Fruit fly (Drosophila melanogaster) whole organism, wandering third instar larva: ENCODE results near the gene ergic53.
A peak's percentile ranks its signal among the peaks of the same experiment; 100 is the strongest.

Experiments used
- Abd-B ChIP-seq: fragments of >200 bp; optimal IDR thresholded peaks from 2 replicates; lab custom pipeline; 2017; ENCODE audit warnings: missing biosample characterization, missing genetic modification characterization
- CG32264 ChIP-seq: fragments of 200-800 bp; sonication (Bioruptor generic); optimal IDR thresholded peaks from 2 replicates; lab custom pipeline; 2016; ENCODE audit warnings: missing biosample characterization, missing genetic modification characterization
- CG9705 ChIP-seq: fragments of 200-800 bp; sonication (Bioruptor generic); optimal IDR thresholded peaks from 2 replicates; lab custom pipeline; 2018; ENCODE audit warnings: missing biosample characterization, mild to moderate bottlenecking, missing genetic modification characterization
- CrebA ChIP-seq: fragments of 200-800 bp; sonication (Bioruptor generic); optimal IDR thresholded peaks from 2 replicates; lab custom pipeline; 2016; ENCODE audit warnings: missing biosample characterization, mild to moderate bottlenecking, missing genetic modification characterization, borderline replicate concordance
- Dfd ChIP-seq: fragments of >200 bp; optimal IDR thresholded peaks from 2 replicates; lab custom pipeline; 2017; ENCODE audit warnings: missing biosample characterization, missing genetic modification characterization
- Dif ChIP-seq: fragments of 200-275, 200-300 bp; sonication (Bioruptor generic); optimal IDR thresholded peaks from 2 replicates; lab custom pipeline; 2018; ENCODE audit warnings: missing biosample characterization, missing genetic modification characterization; ENCODE audit not compliant: partially characterized antibody
- GATAd ChIP-seq: sonication (Bioruptor generic); optimal IDR thresholded peaks from 2 replicates; lab custom pipeline; 2016; ENCODE audit warnings: missing biosample characterization, missing genetic modification characterization
- HLH106 ChIP-seq: fragments of 200-800 bp; optimal IDR thresholded peaks from 3 replicates; lab custom pipeline; 2019; ENCODE audit warnings: missing biosample characterization, mild to moderate bottlenecking, missing genetic modification characterization, moderate library complexity
- Hnf4 ChIP-seq: fragments of 200-800 bp; sonication (Bioruptor generic); optimal IDR thresholded peaks from 2 replicates; lab custom pipeline; 2016; ENCODE audit warnings: missing biosample characterization, mild to moderate bottlenecking, missing genetic modification characterization
- Hr78 ChIP-seq: fragments of >200 bp; optimal IDR thresholded peaks from 2 replicates; lab custom pipeline; 2017; ENCODE audit warnings: missing biosample characterization, missing genetic modification characterization
- Hr83 ChIP-seq: fragments of 200-300 bp; sonication (Bioruptor generic); optimal IDR thresholded peaks from 2 replicates; lab custom pipeline; 2016; ENCODE audit warnings: missing biosample characterization, mild to moderate bottlenecking, missing genetic modification characterization, moderate library complexity; ENCODE audit not compliant: poor library complexity, severe bottlenecking
- Jra ChIP-seq: sonication (Bioruptor generic); optimal IDR thresholded peaks from 2 replicates; lab custom pipeline; 2016; ENCODE audit warnings: missing biosample characterization, missing genetic modification characterization
- Mio ChIP-seq: sonication (Bioruptor generic); optimal IDR thresholded peaks from 2 replicates; lab custom pipeline; 2016; ENCODE audit warnings: missing biosample characterization, missing genetic modification characterization
- Myc ChIP-seq: fragments of >200 bp; optimal IDR thresholded peaks from 2 replicates; lab custom pipeline; 2017
- N ChIP-seq: fragments of >200 bp; optimal IDR thresholded peaks from 2 replicates; lab custom pipeline; 2018; ENCODE audit warnings: missing biosample characterization, missing external identifiers, missing genetic modification characterization
- OdsH ChIP-seq: fragments of 200-800 bp; sonication (Bioruptor generic); optimal IDR thresholded peaks from 2 replicates; lab custom pipeline; 2016; ENCODE audit warnings: missing biosample characterization, mild to moderate bottlenecking, missing genetic modification characterization
- Rel ChIP-seq, 2 experiments: fragments of 200-800 bp; sonication (Bioruptor generic) in 1 of 2; optimal IDR thresholded peaks; 2 replicates in 1 of 2; 3 replicates in 1 of 2; lab custom pipeline; 2016 to 2019; ENCODE audit warnings: mild to moderate bottlenecking in 2 of 2, missing biosample characterization in 2 of 2, missing genetic modification characterization in 2 of 2, moderate library complexity in 1 of 2
- Sp1 ChIP-seq: fragments of 200-800 bp; sonication (Bioruptor generic); optimal IDR thresholded peaks from 3 replicates; lab custom pipeline; 2019; ENCODE audit warnings: missing biosample characterization, mild to moderate bottlenecking, missing genetic modification characterization, moderate library complexity
- Vsx2 ChIP-seq: fragments of 200-300, 225-300 bp; sonication (Bioruptor generic); optimal IDR thresholded peaks from 2 replicates; lab custom pipeline; 2018; ENCODE audit warnings: missing biosample characterization, missing genetic modification characterization; ENCODE audit not compliant: partially characterized antibody
- br ChIP-seq: fragments of 200-800 bp; sonication (Bioruptor generic); optimal IDR thresholded peaks from 2 replicates; lab custom pipeline; 2016; ENCODE audit warnings: missing biosample characterization, missing genetic modification characterization
- brk ChIP-seq: fragments of 200-800 bp; sonication (Bioruptor generic); optimal IDR thresholded peaks from 2 replicates; lab custom pipeline; 2016; ENCODE audit warnings: missing biosample characterization, mild to moderate bottlenecking, missing genetic modification characterization
- dl ChIP-seq, 2 experiments: fragments of 175-275, 200-275 bp in 1 of 2; fragments of 200-275 bp in 1 of 2; sonication (Bioruptor generic); optimal IDR thresholded peaks; lab custom pipeline; 2018; ENCODE audit warnings: mild to moderate bottlenecking in 2 of 2, missing biosample characterization in 2 of 2, missing genetic modification characterization in 2 of 2, moderate library complexity in 2 of 2; ENCODE audit not compliant: partially characterized antibody in 2 of 2, insufficient read depth in 1 of 2
- dmrt93B ChIP-seq: fragments of 200-800 bp; sonication (Bioruptor generic); optimal IDR thresholded peaks from 2 replicates; lab custom pipeline; 2018; ENCODE audit warnings: missing biosample characterization, mild to moderate bottlenecking, missing genetic modification characterization
- dsf ChIP-seq: sonication (Bioruptor generic); optimal IDR thresholded peaks from 2 replicates; lab custom pipeline; 2016; ENCODE audit warnings: missing biosample characterization, missing genetic modification characterization, borderline replicate concordance
- ey ChIP-seq: fragments of 200-800 bp; sonication (Bioruptor generic); optimal IDR thresholded peaks from 2 replicates; lab custom pipeline; 2016; ENCODE audit warnings: missing biosample characterization, missing genetic modification characterization
- foxo ChIP-seq, 2 experiments: fragments of 200-800 bp; sonication (Bioruptor generic); optimal IDR thresholded peaks; 2 replicates in 1 of 2; 3 replicates in 1 of 2; lab custom pipeline; 2016 to 2017; ENCODE audit warnings: missing biosample characterization in 2 of 2, missing genetic modification characterization in 2 of 2
- fru ChIP-seq: fragments of 200-800 bp; sonication (Bioruptor generic); optimal IDR thresholded peaks from 3 replicates; lab custom pipeline; 2016; ENCODE audit warnings: missing biosample characterization, mild to moderate bottlenecking, missing genetic modification characterization
- h ChIP-seq: fragments of 200-800 bp; sonication (Bioruptor generic); optimal IDR thresholded peaks from 3 replicates; lab custom pipeline; 2016; ENCODE audit warnings: missing biosample characterization, mild to moderate bottlenecking, missing genetic modification characterization
- jim ChIP-seq: fragments of 175-275, 200-325 bp; sonication (Bioruptor generic); optimal IDR thresholded peaks from 2 replicates; lab custom pipeline; 2016; ENCODE audit warnings: missing biosample characterization, mild to moderate bottlenecking, missing genetic modification characterization
- lola ChIP-seq: fragments of >200 bp; optimal IDR thresholded peaks from 2 replicates; lab custom pipeline; 2017; ENCODE audit warnings: missing biosample characterization, missing genetic modification characterization
- psq ChIP-seq: fragments of 200-800 bp; sonication (Bioruptor generic); optimal IDR thresholded peaks from 3 replicates; lab custom pipeline; 2017; ENCODE audit warnings: missing biosample characterization, mild to moderate bottlenecking, missing genetic modification characterization, moderate library complexity
- rgr ChIP-seq: fragments of 200-800 bp; sonication (Bioruptor generic); optimal IDR thresholded peaks from 3 replicates; lab custom pipeline; 2016; ENCODE audit warnings: missing biosample characterization, mild to moderate bottlenecking, missing genetic modification characterization
- sage ChIP-seq: fragments of 200-800 bp; sonication (Bioruptor generic); optimal IDR thresholded peaks from 2 replicates; lab custom pipeline; 2016; ENCODE audit warnings: missing biosample characterization, mild to moderate bottlenecking, missing genetic modification characterization
- sv ChIP-seq: fragments of 200-800 bp; sonication (Bioruptor generic); optimal IDR thresholded peaks from 3 replicates; lab custom pipeline; 2016; ENCODE audit warnings: missing biosample characterization, missing genetic modification characterization
- tai ChIP-seq: sonication (Bioruptor generic); optimal IDR thresholded peaks from 2 replicates; lab custom pipeline; 2016; ENCODE audit warnings: missing biosample characterization, missing genetic modification characterization
- woc ChIP-seq: sonication (Bioruptor generic); optimal IDR thresholded peaks from 2 replicates; lab custom pipeline; 2016; ENCODE audit warnings: missing biosample characterization, mild to moderate bottlenecking, missing genetic modification characterization

The ergic53 gene

DNA sequence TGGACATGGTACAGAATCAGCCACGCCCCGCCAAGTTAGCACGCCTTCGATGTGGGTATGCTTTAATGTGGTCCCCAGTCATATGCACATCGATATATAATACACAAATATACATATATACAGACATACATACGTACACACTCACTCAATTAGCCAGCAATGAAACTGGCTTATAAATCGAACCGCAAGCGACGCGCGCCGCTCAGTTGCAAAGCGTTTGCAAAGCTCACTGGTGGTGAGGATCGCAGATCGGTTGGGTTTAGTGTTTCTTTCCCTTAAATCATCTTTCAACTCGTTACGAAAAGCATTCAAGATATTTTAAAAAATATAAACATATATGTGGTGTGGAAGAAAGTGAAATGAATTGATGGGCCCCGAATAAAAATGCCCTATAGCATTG lies 6.2 kb upstream of the ergic53 start:
- no peak for TF ChIP-seq Abd-B
- TF ChIP-seq lola (GFP tag; lab: Kevin White, UChicago): no peak
- peak; percentile 30 for TF ChIP-seq sage (GFP tag; lab: Kevin White, UChicago)
- TF ChIP-seq Rel (GFP tag; optimal IDR thresholded peaks at IDR 0.05; lab: Kevin White, UChicago): no peak
- TF ChIP-seq Rel (tag; optimal IDR thresholded peaks at IDR 0.05; lab: Kevin White, UChicago): peak; percentile 14
- no peak for TF ChIP-seq Mio (GFP tag; lab: Kevin White, UChicago)
- no peak for TF ChIP-seq Hr83 (GFP tag; lab: Kevin White, UChicago)
- TF ChIP-seq fru (GFP tag; lab: Kevin White, UChicago): no peak
- no peak for TF ChIP-seq tai
- TF ChIP-seq foxo (GFP tag; optimal IDR thresholded peaks at IDR 0.05; lab: Kevin White, UChicago): no peak
- TF ChIP-seq dsf (GFP tag; lab: Kevin White, UChicago): no peak
- TF ChIP-seq ey (GFP tag; lab: Kevin White, UChicago): peak; percentile 25
- TF ChIP-seq Sp1: no peak
- peak; percentile 54 for TF ChIP-seq h
- TF ChIP-seq woc (GFP tag; lab: Kevin White, UChicago): no peak
- TF ChIP-seq jim: no peak
- no peak for TF ChIP-seq Hr78 (GFP tag; lab: Kevin White, UChicago)
- TF ChIP-seq N (GFP tag; lab: Kevin White, UChicago): no peak
- TF ChIP-seq CrebA (GFP tag; lab: Kevin White, UChicago): no peak
- TF ChIP-seq rgr: no peak
- no peak for TF ChIP-seq br (GFP tag; lab: Kevin White, UChicago)
- TF ChIP-seq Dfd: no peak
- no peak for TF ChIP-seq CG9705 (GFP tag; lab: Kevin White, UChicago)
- TF ChIP-seq OdsH (GFP tag; lab: Kevin White, UChicago): no peak
- TF ChIP-seq Myc: no peak
- no peak for TF ChIP-seq Hnf4 (GFP tag; lab: Kevin White, UChicago)
- no peak for TF ChIP-seq sv (GFP tag; lab: Kevin White, UChicago)
- peak; percentile 9 for TF ChIP-seq HLH106 (tag; lab: Kevin White, UChicago)
- no peak for TF ChIP-seq Vsx2 (GFP tag; lab: Kevin White, UChicago)
- no peak for TF ChIP-seq CG32264 (GFP tag; lab: Kevin White, UChicago)
- TF ChIP-seq brk (GFP tag; lab: Kevin White, UChicago): no peak
- TF ChIP-seq dmrt93B (GFP tag; lab: Kevin White, UChicago): no peak
- TF ChIP-seq Dif (GFP tag; lab: Kevin White, UChicago): no peak

DNA sequence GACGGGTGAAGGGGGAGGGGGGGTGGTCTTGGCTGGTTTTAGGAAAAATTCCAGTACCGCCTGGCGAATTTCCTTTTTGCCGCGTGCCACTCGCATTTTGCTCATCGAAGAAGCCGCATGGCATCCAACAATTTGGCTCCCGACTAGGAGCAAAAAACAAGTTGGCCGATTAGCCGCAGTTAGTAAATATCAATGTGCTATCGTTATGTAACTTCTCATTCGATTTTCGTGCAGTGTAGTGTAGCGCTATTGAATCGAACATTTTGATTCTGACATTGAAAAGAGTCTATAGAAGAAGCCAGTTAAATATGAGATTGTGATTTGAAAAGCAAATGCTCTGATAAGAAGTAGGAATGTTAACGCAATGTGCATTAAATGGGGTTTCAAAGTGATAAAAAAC lies 5.1 kb upstream of the ergic53 start:
- TF ChIP-seq GATAd (GFP tag; lab: Kevin White, UChicago) (no peak), N (GFP tag; lab: Kevin White, UChicago) (no peak), Dfd (no peak), Jra (GFP tag; lab: Kevin White, UChicago) (no peak), sage (GFP tag; lab: Kevin White, UChicago) (no peak), Vsx2 (GFP tag; lab: Kevin White, UChicago) (no peak), Abd-B (no peak)

DNA sequence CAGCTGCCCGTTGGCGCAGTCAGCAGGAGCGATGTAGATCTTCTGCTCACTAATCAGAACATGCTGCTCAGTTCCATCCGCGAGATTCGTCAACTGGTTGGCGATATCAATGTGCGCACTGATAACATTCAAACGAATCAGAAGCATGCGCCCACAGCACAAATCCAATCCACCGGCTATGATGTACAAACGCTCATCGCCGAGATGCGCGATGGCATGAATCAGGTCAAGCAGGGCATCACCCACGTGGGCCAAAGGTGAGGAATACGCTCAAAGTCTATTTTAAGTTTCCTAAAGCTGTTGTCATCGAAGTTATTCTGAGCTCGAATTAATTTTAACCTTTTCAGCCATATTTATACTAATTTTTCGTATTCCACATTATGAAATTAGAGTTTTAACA lies 1.6 kb downstream of the ergic53 start:
- TF ChIP-seq h (no peak), Hr78 (GFP tag; lab: Kevin White, UChicago) (no peak), Hnf4 (GFP tag; lab: Kevin White, UChicago) (no peak), jim (no peak), lola (GFP tag; lab: Kevin White, UChicago) (no peak)

DNA sequence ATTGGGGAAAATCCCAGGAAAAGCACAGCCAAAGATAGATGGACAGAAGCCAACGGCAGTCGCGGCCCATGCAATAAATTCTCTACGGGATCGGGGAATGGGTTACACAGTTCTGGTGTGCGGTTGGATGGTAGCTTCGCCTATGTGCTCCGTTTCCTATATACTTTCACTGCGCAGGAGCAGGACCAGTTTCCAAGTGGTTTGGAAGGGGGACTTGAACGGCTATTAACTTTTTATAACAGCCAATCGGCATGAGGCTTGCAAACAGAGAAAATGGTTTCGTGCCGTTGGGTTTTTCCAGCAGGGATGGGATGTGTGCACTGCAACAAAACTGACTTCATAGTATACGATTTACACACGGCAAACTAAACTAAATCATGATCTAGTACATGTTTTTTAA lies 3.6 kb downstream of the ergic53 start:
- no peak for TF ChIP-seq Rel (GFP tag; optimal IDR thresholded peaks at IDR 0.05; lab: Kevin White, UChicago)
- TF ChIP-seq Rel (tag; optimal IDR thresholded peaks at IDR 0.05; lab: Kevin White, UChicago): no peak
- TF ChIP-seq N (GFP tag; lab: Kevin White, UChicago): no peak
- TF ChIP-seq woc (GFP tag; lab: Kevin White, UChicago): no peak
- no peak for TF ChIP-seq HLH106 (tag; lab: Kevin White, UChicago)
- TF ChIP-seq dl (GFP tag; optimal IDR thresholded peaks at IDR 0.05; lab: Kevin White, UChicago; ENCODE audit: insufficient read depth in 1 of 2, partially characterized antibody in 2 of 2): no peak
- no peak for TF ChIP-seq rgr
- TF ChIP-seq CG9705 (GFP tag; lab: Kevin White, UChicago): no peak
- no peak for TF ChIP-seq psq (GFP tag; lab: Kevin White, UChicago)
- TF ChIP-seq lola (GFP tag; lab: Kevin White, UChicago): no peak
- no peak for TF ChIP-seq br (GFP tag; lab: Kevin White, UChicago)
- no peak for TF ChIP-seq Jra (GFP tag; lab: Kevin White, UChicago)
- no peak for TF ChIP-seq Abd-B
- no peak for TF ChIP-seq dmrt93B (GFP tag; lab: Kevin White, UChicago)
- TF ChIP-seq Hr83 (GFP tag; lab: Kevin White, UChicago): no peak
- no peak for TF ChIP-seq foxo (GFP tag; optimal IDR thresholded peaks at IDR 0.05; lab: Kevin White, UChicago)
- TF ChIP-seq sage (GFP tag; lab: Kevin White, UChicago): no peak
- TF ChIP-seq fru (GFP tag; lab: Kevin White, UChicago): no peak
- no peak for TF ChIP-seq Dfd
- TF ChIP-seq CG32264 (GFP tag; lab: Kevin White, UChicago): no peak
- no peak for TF ChIP-seq Hnf4 (GFP tag; lab: Kevin White, UChicago)
